Fruit fly (Drosophila melanogaster) whole organism, prepupa: Measurements from ENCODE around the gene ATPsynGL.

Source experiments
- Blimp-1 ChIP-seq: fragments of 200-800 bp; sonication (Bioruptor generic); optimal IDR thresholded peaks from 3 replicates; lab custom pipeline; 2017; ENCODE audit warnings: missing biosample characterization, missing genetic modification characterization, mild to moderate bottlenecking, moderate library complexity, missing genetic modification reagents
- CG11294 ChIP-seq: fragments of 200-800 bp; sonication (Bioruptor generic); IDR thresholded peaks from 2 replicates; pipeline ENCODE4 v1.3.6; 2022; ENCODE audit warnings: missing biosample characterization, missing genetic modification characterization
- CG1621 ChIP-seq: fragments of 200-800 bp; sonication (Bioruptor generic); optimal IDR thresholded peaks from 3 replicates; lab custom pipeline; 2018; ENCODE audit warnings: missing biosample characterization, mild to moderate bottlenecking, missing genetic modification characterization
- CG3919 ChIP-seq: fragments of 200-800 bp; sonication (Bioruptor generic); optimal IDR thresholded peaks from 3 replicates; lab custom pipeline; 2016; ENCODE audit warnings: missing biosample characterization, missing genetic modification characterization
- CG6792 ChIP-seq: fragments of 200-800 bp; sonication (Bioruptor generic); optimal IDR thresholded peaks from 3 replicates; lab custom pipeline; 2016; ENCODE audit warnings: missing biosample characterization, missing genetic modification characterization
- CG6808 ChIP-seq: fragments of 200-800 bp; sonication (Bioruptor generic); optimal IDR thresholded peaks from 3 replicates; lab custom pipeline; 2017; ENCODE audit warnings: missing biosample characterization, missing genetic modification characterization, mild to moderate bottlenecking, moderate library complexity, missing genetic modification reagents
- CG8119 ChIP-seq: fragments of 200-800 bp; sonication (Bioruptor generic); IDR thresholded peaks from 3 replicates; pipeline ENCODE4 v1.3.6; 2022; ENCODE audit warnings: missing biosample characterization, missing genetic modification characterization
- Hr38 ChIP-seq: sonication (Bioruptor generic); optimal IDR thresholded peaks from 2 replicates; lab custom pipeline; 2016; ENCODE audit warnings: missing biosample characterization, missing genetic modification characterization
- Hr39 ChIP-seq: fragments of 200-800 bp; sonication (Bioruptor generic); optimal IDR thresholded peaks from 2 replicates; lab custom pipeline; 2016; ENCODE audit warnings: missing biosample characterization, missing genetic modification characterization
- Met ChIP-seq: fragments of 200-800 bp; sonication (Bioruptor generic); optimal IDR thresholded peaks from 3 replicates; lab custom pipeline; 2016; ENCODE audit warnings: missing biosample characterization, missing genetic modification characterization
- OdsH ChIP-seq: fragments of 200-800 bp; sonication (Bioruptor generic); optimal IDR thresholded peaks from 3 replicates; lab custom pipeline; 2016; ENCODE audit warnings: missing biosample characterization, missing genetic modification characterization
- Smox ChIP-seq: fragments of 200-800 bp; sonication (Bioruptor generic); optimal IDR thresholded peaks from 3 replicates; lab custom pipeline; 2016; ENCODE audit warnings: missing biosample characterization, missing genetic modification characterization
- fd59A ChIP-seq: fragments of 200-800 bp; sonication (Bioruptor generic); optimal IDR thresholded peaks from 2 replicates; lab custom pipeline; 2017; ENCODE audit warnings: missing biosample characterization, mild to moderate bottlenecking, missing genetic modification characterization, missing genetic modification reagents
- salr ChIP-seq, 2 experiments: fragments of 200-800 bp; sonication (Bioruptor generic); optimal IDR thresholded peaks; 3 replicates each; lab custom pipeline; 2016 to 2018; ENCODE audit warnings: missing biosample characterization in 2 of 2, missing genetic modification characterization in 2 of 2, mild to moderate bottlenecking in 1 of 2

dm6 chr2L:7719387-7719786 lies 27.7 kb upstream of the ATPsynGL start, which contains the start of gene CG13793:
- TF ChIP-seq Hr38 (GFP tag; lab: Kevin White, UChicago): no peak
- no peak for TF ChIP-seq CG3919 (GFP tag; lab: Kevin White, UChicago)
- TF ChIP-seq fd59A (GFP tag; lab: Kevin White, UChicago): no peak
- no peak for TF ChIP-seq Smox (GFP tag; lab: Kevin White, UChicago)
- no peak for TF ChIP-seq CG6792 (GFP tag; lab: Kevin White, UChicago)
- TF ChIP-seq Blimp-1 (GFP tag; lab: Kevin White, UChicago): no peak
- no peak for TF ChIP-seq CG11294 (GFP tag; lab: Robert Waterston, UW)
- TF ChIP-seq Met (GFP tag; lab: Kevin White, UChicago): no peak
- no peak for TF ChIP-seq Hr39 (GFP tag; lab: Kevin White, UChicago)
- TF ChIP-seq salr (GFP tag; optimal IDR thresholded peaks at IDR 0.05; lab: Kevin White, UChicago): no peak
- no peak for TF ChIP-seq CG8119 (GFP tag; lab: Robert Waterston, UW)
- no peak for TF ChIP-seq CG6808 (GFP tag; lab: Kevin White, UChicago)
- no peak for TF ChIP-seq OdsH (GFP tag; lab: Kevin White, UChicago)
- TF ChIP-seq CG1621: no peak
